Fruit fly (Drosophila melanogaster) whole organism, embryonic: ENCODE results near the gene CG18301.

Source experiments
- B-H1 ChIP-seq: fragments of 200-800 bp; sonication (Bioruptor generic); IDR thresholded peaks from 3 replicates; pipeline ENCODE4 v1.3.6; 2022; ENCODE audit warnings: missing biosample characterization, missing genetic modification characterization
- BEAF-32 ChIP-seq: fragments of 200-800 bp; sonication (Bioruptor generic); optimal IDR thresholded peaks from 3 replicates; lab custom pipeline; 2017; ENCODE audit warnings: missing biosample characterization, missing genetic modification characterization, mild to moderate bottlenecking, moderate library complexity, missing genetic modification reagents
- CG11085 ChIP-seq: fragments of 200-800 bp; sonication (Bioruptor generic); IDR thresholded peaks from 2 replicates; pipeline ENCODE4 v1.3.6; 2022; ENCODE audit warnings: missing biosample characterization, missing genetic modification characterization
- CG11504 ChIP-seq: fragments of 200-800 bp; sonication (Bioruptor generic); optimal IDR thresholded peaks from 3 replicates; lab custom pipeline; 2019; ENCODE audit warnings: missing biosample characterization, mild to moderate bottlenecking, missing genetic modification characterization, moderate library complexity
- CG12299 ChIP-seq: fragments of 200-800 bp; sonication (Bioruptor generic); optimal IDR thresholded peaks from 2 replicates; lab custom pipeline; 2018; ENCODE audit warnings: missing biosample characterization, mild to moderate bottlenecking, missing genetic modification characterization
- CG1233 ChIP-seq: fragments of 200-800 bp; sonication (Bioruptor generic); optimal IDR thresholded peaks from 4 replicates; lab custom pipeline; 2018; ENCODE audit warnings: missing biosample characterization, mild to moderate bottlenecking, missing genetic modification characterization
- CG14667 ChIP-seq: fragments of 200-800 bp; sonication (Bioruptor generic); IDR thresholded peaks from 2 replicates; pipeline ENCODE4 v1.3.6; 2022; ENCODE audit warnings: missing biosample characterization, missing genetic modification characterization
- CG2678 ChIP-seq: fragments of 200-800 bp; sonication (Bioruptor generic); optimal IDR thresholded peaks from 3 replicates; lab custom pipeline; 2019; ENCODE audit warnings: missing biosample characterization, mild to moderate bottlenecking, missing genetic modification characterization, moderate library complexity
- CG2875 ChIP-seq: fragments of 200-800 bp; sonication (Bioruptor generic); optimal IDR thresholded peaks from 2 replicates; lab custom pipeline; 2017; ENCODE audit warnings: missing biosample characterization, mild to moderate bottlenecking, missing genetic modification characterization, missing genetic modification reagents
- CG30431 ChIP-seq: fragments of 200-800 bp; sonication (Bioruptor generic); optimal IDR thresholded peaks from 2 replicates; lab custom pipeline; 2017; ENCODE audit warnings: missing biosample characterization, missing genetic modification characterization
- CG31224 ChIP-seq: fragments of 200-800 bp; sonication (Bioruptor generic); IDR thresholded peaks from 2 replicates; pipeline ENCODE4 v1.3.6; 2022; ENCODE audit warnings: missing biosample characterization, missing genetic modification characterization
- CG33213 ChIP-seq: fragments of 200-800 bp; sonication (Bioruptor generic); optimal IDR thresholded peaks from 3 replicates; lab custom pipeline; 2016; ENCODE audit warnings: missing biosample characterization, missing genetic modification characterization
- CG3838 ChIP-seq: fragments of 200-800 bp; sonication (Bioruptor generic); optimal IDR thresholded peaks from 3 replicates; lab custom pipeline; 2016; ENCODE audit warnings: missing biosample characterization, missing genetic modification characterization
- CG4360 ChIP-seq: fragments of 200-800 bp; sonication (Bioruptor generic); IDR thresholded peaks from 2 replicates; pipeline ENCODE4 v1.3.6; 2022; ENCODE audit warnings: missing biosample characterization, missing genetic modification characterization
- CG4404 ChIP-seq: fragments of 200-800 bp; sonication (Bioruptor generic); IDR thresholded peaks from 2 replicates; pipeline ENCODE4 v1.3.6; 2022; ENCODE audit warnings: missing biosample characterization, missing genetic modification characterization
- CG4730 ChIP-seq: fragments of 200-800 bp; sonication (Bioruptor generic); IDR thresholded peaks from 2 replicates; pipeline ENCODE4 v1.3.6; 2022; ENCODE audit warnings: missing biosample characterization, missing genetic modification characterization
- CG5245 ChIP-seq: fragments of 200-800 bp; sonication (Bioruptor generic); optimal IDR thresholded peaks from 3 replicates; lab custom pipeline; 2016; ENCODE audit warnings: missing biosample characterization, missing genetic modification characterization
- CG6254 ChIP-seq: fragments of 200-800 bp; sonication (Bioruptor generic); optimal IDR thresholded peaks from 3 replicates; lab custom pipeline; 2017; ENCODE audit warnings: mild to moderate bottlenecking, missing biosample characterization, missing genetic modification reagents, missing genetic modification characterization
- CG7372 ChIP-seq: fragments of 200-800 bp; sonication (Bioruptor generic); IDR thresholded peaks from 2 replicates; pipeline ENCODE4 v1.3.6; 2022; ENCODE audit warnings: missing biosample characterization, missing genetic modification characterization
- CG7745 ChIP-seq: fragments of 200-800 bp; sonication (Bioruptor generic); optimal IDR thresholded peaks from 2 replicates; lab custom pipeline; 2018; ENCODE audit warnings: missing biosample characterization, mild to moderate bottlenecking, missing genetic modification characterization, moderate library complexity
- CG8765 ChIP-seq: fragments of 200-800 bp; sonication (Bioruptor generic); IDR thresholded peaks from 2 replicates; pipeline ENCODE4 v1.3.6; 2022; ENCODE audit warnings: missing biosample characterization, missing genetic modification characterization
- CkIIα-i1 ChIP-seq: fragments of 200-800 bp; sonication (Bioruptor generic); IDR thresholded peaks from 2 replicates; pipeline ENCODE4 v1.3.6; 2022; ENCODE audit warnings: missing biosample characterization, missing genetic modification characterization
- Dad ChIP-seq: fragments of 200-800 bp; sonication (Bioruptor generic); optimal IDR thresholded peaks from 3 replicates; lab custom pipeline; 2016; ENCODE audit warnings: missing biosample characterization, missing genetic modification characterization
- Doc2 ChIP-seq: fragments of 200-800 bp; sonication (Bioruptor generic); IDR thresholded peaks from 2 replicates; pipeline ENCODE4 v1.3.6; 2022; ENCODE audit warnings: missing biosample characterization, missing genetic modification characterization
- Fer2 ChIP-seq: fragments of 200-800 bp; sonication (Bioruptor generic); optimal IDR thresholded peaks from 2 replicates; lab custom pipeline; 2018; ENCODE audit warnings: missing biosample characterization, mild to moderate bottlenecking, missing genetic modification characterization, moderate library complexity
- Hr39 ChIP-seq: fragments of >200 bp; optimal IDR thresholded peaks from 2 replicates; lab custom pipeline; 2017
- Hsf ChIP-seq: fragments of 200-800 bp; sonication (Bioruptor generic); optimal IDR thresholded peaks from 3 replicates; lab custom pipeline; 2016; ENCODE audit warnings: missing biosample characterization, missing genetic modification characterization
- Kr ChIP-seq: fragments of 200-800 bp; sonication (Bioruptor generic); optimal IDR thresholded peaks from 2 replicates; lab custom pipeline; 2017; ENCODE audit warnings: missing biosample characterization, mild to moderate bottlenecking, missing genetic modification characterization
- Sry-δ ChIP-seq: fragments of 200-800 bp; sonication (Bioruptor generic); optimal IDR thresholded peaks from 2 replicates; lab custom pipeline; 2016; ENCODE audit warnings: missing biosample characterization, missing genetic modification characterization
- Xbp1 ChIP-seq: fragments of 200-800 bp; sonication (Bioruptor generic); optimal IDR thresholded peaks from 3 replicates; lab custom pipeline; 2016; ENCODE audit warnings: missing biosample characterization, mild to moderate bottlenecking, missing genetic modification characterization
- YL-1 ChIP-seq: fragments of 200-800 bp; sonication (Bioruptor generic); optimal IDR thresholded peaks from 3 replicates; lab custom pipeline; 2017; ENCODE audit warnings: missing biosample characterization, mild to moderate bottlenecking, missing genetic modification characterization
- abd-A ChIP-seq: fragments of 200-800 bp; sonication (Bioruptor generic); optimal IDR thresholded peaks from 3 replicates; lab custom pipeline; 2019; ENCODE audit warnings: missing biosample characterization, mild to moderate bottlenecking, missing genetic modification characterization, moderate library complexity
- ase ChIP-seq: fragments of 200-800 bp; sonication (Bioruptor generic); IDR thresholded peaks from 3 replicates; pipeline ENCODE4 v1.3.6; 2022; ENCODE audit warnings: missing biosample characterization, missing genetic modification characterization
- ato ChIP-seq: fragments of 200-800 bp; sonication (Bioruptor generic); IDR thresholded peaks from 2 replicates; pipeline ENCODE4 v1.3.6; 2022; ENCODE audit warnings: missing biosample characterization, missing genetic modification characterization; ENCODE audit not compliant: partially characterized antibody
- cas ChIP-seq: fragments of 200-800 bp; sonication (Bioruptor generic); IDR thresholded peaks from 2 replicates; pipeline ENCODE4 v1.3.6; 2022; ENCODE audit warnings: missing biosample characterization, missing genetic modification characterization
- croc ChIP-seq: fragments of 200-800 bp; sonication (Bioruptor generic); conservative IDR thresholded peaks from 3 replicates; pipeline ENCODE4 v1.3.6; 2022; ENCODE audit warnings: missing biosample characterization, missing genetic modification characterization
- crol ChIP-seq: fragments of 200-800 bp; sonication (Bioruptor generic); IDR thresholded peaks from 2 replicates; pipeline ENCODE4 v1.3.6; 2022; ENCODE audit warnings: missing biosample characterization, missing genetic modification characterization
- dysf ChIP-seq: fragments of 200-800 bp; sonication (Bioruptor generic); IDR thresholded peaks from 3 replicates; pipeline ENCODE4 v1.3.6; 2022; ENCODE audit warnings: missing biosample characterization, missing genetic modification characterization
- emc ChIP-seq: fragments of 200-800 bp; sonication (Bioruptor generic); optimal IDR thresholded peaks from 2 replicates; lab custom pipeline; 2016; ENCODE audit warnings: missing biosample characterization, missing genetic modification characterization
- ems ChIP-seq: fragments of 200-800 bp; sonication (Bioruptor generic); optimal IDR thresholded peaks from 3 replicates; lab custom pipeline; 2016; ENCODE audit warnings: missing biosample characterization, missing genetic modification characterization
- fd96Cb ChIP-seq: fragments of 200-800 bp; sonication (Bioruptor generic); optimal IDR thresholded peaks from 2 replicates; lab custom pipeline; 2018; ENCODE audit warnings: missing biosample characterization, mild to moderate bottlenecking, missing genetic modification characterization, moderate library complexity
- fru ChIP-seq: fragments of >200 bp; optimal IDR thresholded peaks from 2 replicates; lab custom pipeline; 2017
- ind ChIP-seq: fragments of 200-800 bp; sonication (Bioruptor generic); optimal IDR thresholded peaks from 3 replicates; lab custom pipeline; 2016; ENCODE audit warnings: missing biosample characterization, missing genetic modification characterization
- lilli ChIP-seq: fragments of 200-800 bp; sonication (Bioruptor generic); optimal IDR thresholded peaks from 3 replicates; lab custom pipeline; 2016; ENCODE audit warnings: missing biosample characterization, missing genetic modification characterization
- pho ChIP-seq: fragments of 200-800 bp; sonication (Bioruptor generic); optimal IDR thresholded peaks from 2 replicates; lab custom pipeline; 2016; ENCODE audit warnings: missing biosample characterization, missing genetic modification characterization
- pnt ChIP-seq: fragments of 200-800 bp; sonication (Bioruptor generic); optimal IDR thresholded peaks from 3 replicates; lab custom pipeline; 2016; ENCODE audit warnings: missing biosample characterization, missing genetic modification characterization
- ro ChIP-seq: fragments of 200-800 bp; sonication (Bioruptor generic); IDR thresholded peaks from 2 replicates; pipeline ENCODE4 v1.3.6; 2022; ENCODE audit warnings: missing biosample characterization, missing genetic modification characterization
- salm ChIP-seq: fragments of 200-800 bp; sonication (Bioruptor generic); optimal IDR thresholded peaks from 2 replicates; lab custom pipeline; 2018; ENCODE audit warnings: missing biosample characterization, mild to moderate bottlenecking, missing genetic modification characterization
- sc ChIP-seq, 3 experiments: fragments of >200 bp in 2 of 3; fragments of 200-800 bp in 1 of 3; sonication (Bioruptor generic) in 1 of 3; optimal IDR thresholded peaks; 2 replicates in 2 of 3; 3 replicates in 1 of 3; lab custom pipeline; 2017; ENCODE audit warnings: mild to moderate bottlenecking in 1 of 3, missing biosample characterization in 1 of 3, missing genetic modification characterization in 1 of 3, missing genetic modification reagents in 1 of 3
- shn ChIP-seq: fragments of 200-800 bp; sonication (Bioruptor generic); optimal IDR thresholded peaks from 3 replicates; lab custom pipeline; 2016; ENCODE audit warnings: missing biosample characterization, missing genetic modification characterization
- sna ChIP-seq: fragments of 200-800 bp; sonication (Bioruptor generic); IDR thresholded peaks from 2 replicates; pipeline ENCODE4 v1.3.6; 2022; ENCODE audit warnings: missing biosample characterization, missing genetic modification characterization; ENCODE audit not compliant: partially characterized antibody
- so ChIP-seq: fragments of 200-800 bp; sonication (Bioruptor generic); IDR thresholded peaks from 3 replicates; pipeline ENCODE4 v1.3.6; 2022; ENCODE audit warnings: missing biosample characterization, missing genetic modification characterization

The CG18301 gene

dm6 chr2L:10519225-10519624, 12.4 kb upstream of the CG18301 start (continued):
- no peak for TF ChIP-seq Kr
- no peak for TF ChIP-seq CG4360
- 0 out of 2 replicates have a peak, but pooled peaks have one; percentile 32 for TF ChIP-seq CG4730 (GFP tag; lab: Robert Waterston, UW)
- TF ChIP-seq Doc2 (GFP tag; lab: Robert Waterston, UW) = no peak
- no peak for TF ChIP-seq CG3838
- TF ChIP-seq CG2678 = peak; percentile 83
- TF ChIP-seq fd96Cb (tag; lab: Kevin White, UChicago) = peak; percentile 29
- no peak for TF ChIP-seq CG4404 (GFP tag; lab: Robert Waterston, UW)
- TF ChIP-seq Fer2 = peak; percentile 35
- 0 out of 2 replicates have a peak, but pooled peaks have one; percentile 40 for TF ChIP-seq CG31224
- no peak for TF ChIP-seq Dad (GFP tag; lab: Kevin White, UChicago)
- no peak for TF ChIP-seq ato
- peak; percentile 71 for TF ChIP-seq lilli (GFP tag; lab: Kevin White, UChicago)
- no peak for TF ChIP-seq Hr39
- no peak for TF ChIP-seq shn (GFP tag; lab: Kevin White, UChicago)
- TF ChIP-seq pho = peak; percentile 31
- TF ChIP-seq CG7745 (tag; lab: Kevin White, UChicago) = no peak
- no peak for TF ChIP-seq fru (lab: Kevin White, UChicago)
- peak; percentile 60 for TF ChIP-seq ind (GFP tag; lab: Kevin White, UChicago)
- TF ChIP-seq CG8765 (GFP tag; lab: Robert Waterston, UW) = no peak
- TF ChIP-seq sc (optimal IDR thresholded peaks at IDR 0.05; lab: Kevin White, UChicago) = no peak
- no peak for TF ChIP-seq sc (GFP tag; optimal IDR thresholded peaks at IDR 0.05; lab: Kevin White, UChicago)
- no peak for TF ChIP-seq CG2875 (GFP tag; lab: Kevin White, UChicago)
- peak; percentile 64; the same call in 1 of the 2 replicates for TF ChIP-seq CG7372
- no peak for TF ChIP-seq CG30431 (GFP tag; lab: Kevin White, UChicago)
- no peak for TF ChIP-seq ems (GFP tag; lab: Kevin White, UChicago)
- no peak for TF ChIP-seq croc (GFP tag; lab: Robert Waterston, UW)
- no peak for TF ChIP-seq abd-A (tag; lab: Kevin White, UChicago)
- peak; percentile 76 for TF ChIP-seq CG11504
- no peak for TF ChIP-seq Sry-δ (GFP tag; lab: Kevin White, UChicago)
- TF ChIP-seq YL-1 = no peak
- no peak for TF ChIP-seq emc
- peak; percentile 37; the same call in 1 of the 2 replicates for TF ChIP-seq CG14667 (GFP tag; lab: Robert Waterston, UW)
- TF ChIP-seq cas (GFP tag; lab: Robert Waterston, UW) = no peak
- TF ChIP-seq Hsf (GFP tag; lab: Kevin White, UChicago) = peak; percentile 41
- TF ChIP-seq crol (GFP tag; lab: Robert Waterston, UW) = 0 out of 2 replicates have a peak, but pooled peaks have one; percentile 7
- no peak for TF ChIP-seq CG5245 (GFP tag; lab: Kevin White, UChicago)
- no peak for TF ChIP-seq CG6254 (GFP tag; lab: Kevin White, UChicago)
- TF ChIP-seq dysf (GFP tag; lab: Robert Waterston, UW) = peak; percentile 82
- TF ChIP-seq salm (tag; lab: Kevin White, UChicago) = peak; percentile 14
- peak; percentile 49; the same call in 2 of the 3 replicates for TF ChIP-seq ase (GFP tag; lab: Robert Waterston, UW)
- TF ChIP-seq B-H1 (GFP tag; lab: Robert Waterston, UW) = peak; percentile 45; the same call in 2 of the 3 replicates
- no peak for TF ChIP-seq CkIIα-i1 (GFP tag; lab: Robert Waterston, UW)
- peak; percentile 24; the same call in 1 of the 3 replicates for TF ChIP-seq so (GFP tag; lab: Robert Waterston, UW)
- TF ChIP-seq Xbp1 = peak; percentile 47
- peak; percentile 34 for TF ChIP-seq pnt (GFP tag; lab: Kevin White, UChicago)
- no peak for TF ChIP-seq CG33213 (GFP tag; lab: Kevin White, UChicago)
- peak; percentile 31 for TF ChIP-seq CG12299 (tag; lab: Kevin White, UChicago)
- no peak for TF ChIP-seq sna (GFP tag; lab: Robert Waterston, UW)
- TF ChIP-seq BEAF-32 (GFP tag; lab: Kevin White, UChicago) = no peak
- peak; percentile 49 for TF ChIP-seq CG1233 (GFP tag; lab: Kevin White, UChicago)
- no peak for TF ChIP-seq CG11085 (GFP tag; lab: Robert Waterston, UW)
- TF ChIP-seq ro (GFP tag; lab: Robert Waterston, UW) = peak; percentile 42
